Worm (Caenorhabditis elegans): ENCODE measurements around the gene fsn-1.
A peak's percentile ranks its signal among the peaks of the same experiment; 100 is the strongest.

fsn-1 gene

DNA sequence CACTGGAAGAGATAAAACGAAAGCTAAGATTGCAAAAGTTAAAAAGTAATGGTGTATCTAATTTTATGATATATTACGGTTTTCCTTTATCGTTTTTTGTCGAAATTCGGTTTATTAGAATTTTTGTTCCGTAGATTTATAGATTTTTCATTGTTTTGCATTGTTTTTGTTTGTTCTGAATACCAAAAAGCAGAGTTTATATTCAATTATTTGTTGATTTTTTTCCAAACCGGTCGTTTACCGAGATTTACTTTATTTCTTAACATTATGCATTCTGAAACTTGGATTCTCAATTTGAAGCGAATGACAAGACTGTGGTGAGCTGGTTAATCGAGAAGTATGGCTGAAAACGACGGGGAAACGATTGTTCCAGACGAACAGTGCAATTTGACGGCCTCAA, at the start of gene fsn-1:
fsn-1 (plus strand) TSS at position 301 of the 400 bp plus-strand sequence.
- TF ChIP-seq W03F9.2 (tag; optimal IDR thresholded peaks at IDR 0.05): no peak
- TF ChIP-seq dao-5 (tag; optimal IDR thresholded peaks at IDR 0.05): no peak
- TF ChIP-seq him-1 (tag; optimal IDR thresholded peaks at IDR 0.05): no peak

DNA sequence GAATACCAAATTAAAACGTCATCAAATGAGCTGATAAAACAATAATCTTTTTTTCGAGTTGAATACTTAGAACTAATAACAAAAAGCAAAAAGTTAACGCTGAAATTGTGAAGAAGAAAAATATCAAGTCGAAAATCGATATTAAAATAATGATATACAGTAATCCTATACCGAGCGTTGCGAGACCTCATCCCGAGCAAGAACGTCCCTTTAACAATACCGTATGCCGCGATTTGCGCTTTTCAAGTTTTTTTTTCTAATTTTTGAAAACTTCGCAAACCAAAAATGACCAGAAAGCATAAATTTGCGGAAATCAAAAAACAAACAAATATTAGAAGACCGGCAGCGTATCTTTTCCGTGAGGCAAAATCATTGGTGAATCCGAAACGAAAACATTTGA, 46.1 kb upstream of the fsn-1 start, which contains the start of gene F26F4.5:
F26F4.5 (minus strand) TSS at position 256 of the 400 bp plus-strand sequence.
- TF ChIP-seq dao-5 (tag; optimal IDR thresholded peaks at IDR 0.05): no peak

DNA sequence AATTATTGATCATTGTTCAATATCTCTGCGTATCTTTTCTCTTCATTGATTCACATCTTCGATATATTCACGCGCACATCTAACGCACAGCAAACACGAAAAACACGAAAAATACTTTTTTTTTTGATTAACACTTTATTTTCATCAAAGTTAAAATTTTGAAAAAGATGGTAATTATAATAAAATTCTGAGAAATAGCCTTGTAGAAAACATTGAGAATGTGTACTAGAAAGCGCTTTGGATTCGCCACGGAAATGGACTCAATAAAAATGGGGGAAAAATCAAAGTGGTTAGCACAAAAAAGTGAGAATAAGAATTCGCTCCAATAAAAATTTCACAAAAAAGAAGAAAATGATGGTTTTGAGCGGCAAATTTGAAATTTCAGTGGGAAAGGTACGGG, 43.6 kb upstream of the fsn-1 start, which contains the start of gene F26F4.6:
F26F4.6 (minus strand) TSS at position 101 of the 400 bp plus-strand sequence.
- TF ChIP-seq dao-5 (tag; optimal IDR thresholded peaks at IDR 0.05) (no peak), him-1 (tag; optimal IDR thresholded peaks at IDR 0.05) (no peak), W03F9.2 (tag; optimal IDR thresholded peaks at IDR 0.05) (no peak)

DNA sequence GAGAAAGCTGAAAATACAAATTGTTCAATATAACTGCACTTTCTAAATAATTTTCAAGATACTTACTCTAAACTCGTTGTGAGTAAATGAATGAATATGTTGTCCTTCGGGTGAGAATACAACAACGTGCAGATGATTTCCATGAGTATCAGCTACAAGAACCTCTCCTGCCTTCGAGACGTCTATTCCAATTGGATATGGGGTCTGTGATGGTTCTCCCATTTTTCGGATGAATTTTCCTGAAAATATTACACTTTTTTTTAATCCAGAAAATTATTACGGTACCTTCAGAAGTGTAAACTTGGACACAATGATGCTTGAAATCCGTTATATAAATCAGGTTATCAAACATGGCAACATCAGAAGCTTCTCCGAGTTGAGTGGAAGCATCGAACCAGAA, 41.8 kb upstream of the fsn-1 start:
- TF ChIP-seq him-1 (tag; optimal IDR thresholded peaks at IDR 0.05): no peak
- TF ChIP-seq dao-5 (tag; optimal IDR thresholded peaks at IDR 0.05): no peak
- TF ChIP-seq W03F9.2 (tag; optimal IDR thresholded peaks at IDR 0.05): no peak

DNA sequence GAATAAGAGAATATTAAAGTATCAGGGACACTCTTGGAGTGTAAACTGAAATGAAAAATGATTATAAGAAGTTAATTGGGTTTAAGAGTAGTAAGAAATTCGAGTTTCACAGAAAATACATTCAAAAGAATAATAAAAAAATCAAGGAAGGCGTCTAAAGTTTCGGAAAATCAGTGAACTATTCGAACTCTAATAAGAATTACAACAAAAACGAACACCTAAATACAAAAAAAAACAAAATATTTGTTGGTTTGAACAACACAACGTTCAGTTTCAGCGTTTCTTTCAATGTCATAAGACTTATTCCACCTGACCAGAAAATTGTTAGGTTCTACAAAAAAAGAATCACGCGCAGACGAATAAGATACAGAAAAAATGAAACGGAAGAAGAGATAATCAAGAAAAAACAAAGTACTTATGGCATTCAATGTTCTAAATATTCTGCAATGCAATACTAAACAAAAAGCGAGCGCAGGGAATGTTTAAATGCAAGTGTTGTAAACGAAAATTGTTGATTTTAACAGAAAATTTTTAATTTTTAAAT, 38.0 kb upstream of the fsn-1 start, which contains the start of gene nhl-2:
nhl-2 (minus strand) TSS at position 51 of the 544 bp plus-strand sequence.
- TF ChIP-seq him-1 (tag; optimal IDR thresholded peaks at IDR 0.05) (no peak), W03F9.2 (tag; optimal IDR thresholded peaks at IDR 0.05) (no peak), dao-5 (tag; optimal IDR thresholded peaks at IDR 0.05) (no peak)

DNA sequence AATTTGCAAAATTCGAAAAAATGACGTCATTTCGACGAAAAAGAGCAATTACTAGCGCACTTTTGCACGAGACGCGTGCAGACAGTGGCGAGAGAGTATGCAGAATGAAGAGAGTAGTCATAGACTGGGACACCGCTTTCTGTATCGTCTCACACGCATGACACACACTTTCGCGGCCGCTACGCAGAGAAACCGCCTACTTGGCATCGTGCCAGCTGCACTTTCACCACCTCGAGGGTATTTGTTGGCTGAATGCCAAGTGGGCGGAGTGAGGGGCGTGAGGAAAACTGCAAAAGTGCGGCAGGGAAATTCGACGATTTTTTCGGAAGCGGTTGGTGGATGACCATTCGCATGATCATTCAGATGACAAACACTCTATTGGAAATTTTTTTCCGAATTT, 37.4 kb upstream of the fsn-1 start:
- peak; percentile 98 for TF ChIP-seq him-1 (tag; optimal IDR thresholded peaks at IDR 0.05)
- TF ChIP-seq dao-5 (tag; optimal IDR thresholded peaks at IDR 0.05): no peak
- peak; percentile 95 for TF ChIP-seq W03F9.2 (tag; optimal IDR thresholded peaks at IDR 0.05)

DNA sequence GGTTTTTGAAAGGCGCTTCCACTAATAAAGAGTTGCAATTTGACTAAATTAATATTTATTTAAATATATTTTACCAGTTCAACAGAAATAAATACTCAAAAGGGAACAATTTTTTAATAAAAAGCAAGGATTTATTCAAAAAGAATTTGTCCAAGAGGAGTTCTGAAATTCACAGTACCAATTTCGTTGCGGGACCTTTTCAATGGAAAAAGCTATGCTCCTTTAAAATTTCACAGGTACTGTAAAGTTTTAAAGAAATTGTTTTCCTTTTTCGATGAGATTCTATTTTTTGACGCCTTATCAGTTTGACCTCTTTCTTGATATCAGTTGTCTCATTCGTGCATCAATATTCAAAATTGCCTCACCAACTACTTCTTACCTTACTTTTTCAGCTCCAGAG, 36.9 kb upstream of the fsn-1 start, which contains the start of gene tag-340:
tag-340 (plus strand) TSS at position 249 of the 400 bp plus-strand sequence.
- TF ChIP-seq him-1 (tag; optimal IDR thresholded peaks at IDR 0.05): no peak
- no peak for TF ChIP-seq W03F9.2 (tag; optimal IDR thresholded peaks at IDR 0.05)
- TF ChIP-seq dao-5 (tag; optimal IDR thresholded peaks at IDR 0.05): no peak

DNA sequence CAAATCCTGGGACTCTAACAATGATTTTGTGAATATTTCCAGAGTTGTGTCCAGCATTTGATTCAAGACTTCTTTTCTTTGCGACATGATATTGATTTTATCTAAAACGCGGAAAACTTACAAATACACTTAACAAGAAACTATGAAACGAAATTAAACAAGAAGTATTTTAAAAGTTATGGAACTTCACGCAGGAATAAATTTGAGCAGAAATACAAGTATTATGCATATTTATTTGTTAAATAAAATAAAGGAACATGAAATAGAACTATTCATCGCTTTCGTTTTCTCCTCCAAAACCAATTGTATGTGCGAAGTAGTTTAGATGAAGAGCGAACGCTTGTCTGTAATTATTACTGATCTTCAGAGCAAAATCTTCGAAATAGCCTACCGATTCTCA, 33.3 kb upstream of the fsn-1 start, which contains the start of gene kbp-2:
kbp-2 (minus strand) TSS at position 101 of the 400 bp plus-strand sequence.
- TF ChIP-seq dao-5 (tag; optimal IDR thresholded peaks at IDR 0.05) (no peak), him-1 (tag; optimal IDR thresholded peaks at IDR 0.05) (no peak), W03F9.2 (tag; optimal IDR thresholded peaks at IDR 0.05) (no peak)

DNA sequence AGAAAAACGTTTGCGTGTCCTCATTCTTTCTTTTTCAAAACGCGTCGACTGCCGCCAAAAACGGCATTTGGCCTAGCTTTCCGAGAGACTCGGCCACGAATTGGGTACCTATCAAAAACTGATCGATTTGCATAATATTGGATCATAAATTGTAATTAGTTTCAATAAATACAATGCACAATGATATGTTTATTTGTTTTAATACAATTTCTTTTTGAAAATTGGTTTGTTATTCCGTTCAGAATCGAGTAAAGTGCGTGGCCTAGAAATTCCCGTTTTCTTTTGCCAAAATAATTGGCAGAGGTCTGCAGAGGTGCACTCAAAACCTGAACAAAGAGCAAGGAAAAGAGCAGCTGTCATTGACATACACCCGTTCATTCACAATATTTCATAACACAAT, 31.7 kb upstream of the fsn-1 start, which contains the start of gene F26F4.8:
F26F4.8 (minus strand) TSS at position 69 of the 400 bp plus-strand sequence.
- TF ChIP-seq dao-5 (tag; optimal IDR thresholded peaks at IDR 0.05) (no peak), W03F9.2 (tag; optimal IDR thresholded peaks at IDR 0.05) (no peak), him-1 (tag; optimal IDR thresholded peaks at IDR 0.05) (no peak)

DNA sequence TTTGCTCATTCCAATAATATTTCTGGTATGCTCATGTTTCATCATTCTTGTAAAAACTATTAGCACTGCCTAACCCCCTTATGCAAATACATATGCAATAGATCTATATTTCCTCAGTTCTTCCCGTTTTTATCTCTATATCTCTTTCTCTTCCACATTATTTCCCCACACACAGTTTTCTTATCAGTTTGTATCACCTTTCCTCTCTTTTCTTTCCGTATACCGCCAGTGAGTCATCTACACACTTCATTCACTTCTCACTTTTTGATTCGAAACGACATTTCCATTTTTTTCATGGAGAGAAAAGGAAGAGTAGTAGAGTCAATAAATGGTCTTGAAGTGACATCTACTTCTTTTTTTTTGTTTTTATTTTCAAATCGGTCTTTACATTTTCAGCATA, 30.8 kb upstream of the fsn-1 start:
- TF ChIP-seq dao-5 (tag; optimal IDR thresholded peaks at IDR 0.05) (no peak), him-1 (tag; optimal IDR thresholded peaks at IDR 0.05) (no peak), W03F9.2 (tag; optimal IDR thresholded peaks at IDR 0.05) (no peak)

DNA sequence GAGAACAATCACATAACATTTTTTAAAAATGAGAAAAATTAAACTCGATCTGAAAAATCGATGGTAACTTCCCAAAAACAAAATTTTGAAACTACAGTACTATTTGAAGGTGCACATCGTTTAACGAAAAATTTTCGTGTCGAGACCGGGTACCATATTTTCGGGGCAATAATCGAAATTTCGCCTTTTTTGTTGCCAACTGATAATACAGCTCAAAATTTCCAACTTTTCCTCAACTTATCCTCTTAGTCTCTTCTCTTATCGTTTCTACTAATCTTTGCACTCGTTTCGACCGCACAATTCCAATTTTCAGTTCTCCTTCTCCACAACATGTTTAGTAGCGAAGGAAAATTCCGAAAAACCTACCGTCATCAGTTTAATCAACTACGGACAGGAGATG, 30.2 kb upstream of the fsn-1 start, which contains the start of gene rom-1:
rom-1 (plus strand) TSS at position 301 of the 400 bp plus-strand sequence.
- TF ChIP-seq him-1 (tag; optimal IDR thresholded peaks at IDR 0.05): no peak
- no peak for TF ChIP-seq dao-5 (tag; optimal IDR thresholded peaks at IDR 0.05)
- TF ChIP-seq W03F9.2 (tag; optimal IDR thresholded peaks at IDR 0.05): no peak

DNA sequence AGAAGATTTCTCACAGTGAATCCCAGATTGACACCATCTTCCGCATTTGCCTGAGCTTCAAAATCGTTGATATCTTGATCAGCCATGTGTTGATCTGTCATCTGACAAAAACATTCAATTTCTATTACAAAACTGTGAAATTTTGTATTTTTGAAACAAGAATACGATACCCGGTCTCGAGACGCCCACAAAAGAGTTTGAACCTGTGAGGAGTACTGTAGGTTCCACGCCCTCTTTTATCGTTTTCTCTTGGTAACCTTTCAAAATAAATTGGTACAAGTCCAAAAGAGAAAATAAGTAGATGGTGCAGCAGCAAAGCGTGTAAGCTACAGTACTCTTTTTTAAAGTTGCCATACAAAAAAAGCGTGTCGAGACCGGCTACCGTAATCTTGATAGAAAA, 27.2 kb upstream of the fsn-1 start, which contains the start of gene F26F4.12:
F26F4.12 (minus strand) TSS at position 101 of the 400 bp plus-strand sequence.
- TF ChIP-seq him-1 (tag; optimal IDR thresholded peaks at IDR 0.05) (no peak), dao-5 (tag; optimal IDR thresholded peaks at IDR 0.05) (no peak), W03F9.2 (tag; optimal IDR thresholded peaks at IDR 0.05) (no peak)

DNA sequence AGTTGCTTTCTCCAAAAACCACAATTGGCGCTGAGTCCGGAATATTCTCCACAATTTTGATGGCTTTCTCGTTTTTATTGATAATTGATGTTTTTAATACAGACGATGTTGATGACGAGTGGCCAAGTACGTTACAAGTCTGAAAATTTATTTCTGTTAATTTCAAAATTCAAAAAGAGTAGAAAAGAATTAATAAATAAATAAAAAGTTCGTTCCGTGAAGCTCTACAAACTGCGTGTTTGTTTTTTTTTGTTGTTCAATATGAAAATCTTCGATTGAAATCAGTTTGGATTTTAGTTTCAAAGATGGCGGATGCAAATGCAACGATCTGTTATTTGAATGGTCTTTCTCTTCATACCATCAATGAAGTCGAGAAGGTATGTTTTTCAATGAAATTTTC, 26.2 kb upstream of the fsn-1 start, which contains the start of gene F26F4.2:
F26F4.2 (plus strand) TSS at position 301 of the 400 bp plus-strand sequence.
- no peak for TF ChIP-seq him-1 (tag; optimal IDR thresholded peaks at IDR 0.05)
- TF ChIP-seq dao-5 (tag; optimal IDR thresholded peaks at IDR 0.05): no peak
- TF ChIP-seq W03F9.2 (tag; optimal IDR thresholded peaks at IDR 0.05): no peak

DNA sequence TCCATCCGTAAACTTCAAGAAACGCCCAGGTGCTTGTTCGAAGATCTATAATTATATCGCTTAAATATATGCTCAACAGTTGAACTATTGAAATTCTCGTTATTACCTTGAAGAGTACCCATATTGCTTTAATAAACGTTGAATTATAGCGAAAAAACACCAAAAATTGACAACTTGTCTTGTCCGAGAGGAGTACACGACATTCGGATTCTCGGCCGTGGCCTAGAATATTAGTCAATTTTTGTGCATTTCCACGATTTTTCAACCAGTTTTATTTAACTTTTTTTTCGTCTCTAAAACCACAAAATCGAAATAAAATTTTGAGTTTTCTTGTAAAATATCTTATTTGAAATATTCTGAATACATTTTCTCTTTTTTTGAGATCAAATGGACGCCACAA, 24.8 kb upstream of the fsn-1 start, which contains the start of the genes F26F4.9 and cee-1:
F26F4.9 (minus strand) TSS at position 205 of the 400 bp plus-strand sequence.
cee-1 (plus strand) TSS at position 383 of the 400 bp plus-strand sequence.
- TF ChIP-seq dao-5 (tag; optimal IDR thresholded peaks at IDR 0.05): no peak
- peak; percentile 52 for TF ChIP-seq W03F9.2 (tag; optimal IDR thresholded peaks at IDR 0.05)
- TF ChIP-seq him-1 (tag; optimal IDR thresholded peaks at IDR 0.05): no peak

All from whole organism, L4/young adult.